Worm (Caenorhabditis elegans) whole organism, mixed stage, embryonic: ENCODE results near the gene ttr-45.

Experiments used
- blmp-1 ChIP-seq: fragments of 150-350 bp; optimal IDR thresholded peaks from 2 replicates; lab custom pipeline; 2014; ENCODE audit warnings: missing biosample characterization, missing genetic modification characterization
- lin-13 ChIP-seq: fragments of 150-350 bp; optimal IDR thresholded peaks from 2 replicates; lab custom pipeline; 2014; ENCODE audit warnings: missing biosample characterization, missing genetic modification characterization
- lsy-2 ChIP-seq: fragments of 150-350 bp; optimal IDR thresholded peaks from 2 replicates; lab custom pipeline; 2014; ENCODE audit warnings: missing biosample characterization, missing genetic modification characterization
- nhr-28 ChIP-seq: fragments of 150-350 bp; optimal IDR thresholded peaks from 2 replicates; lab custom pipeline; 2014; ENCODE audit warnings: missing biosample characterization, missing genetic modification characterization
- unc-39 ChIP-seq: fragments of 150-350 bp; optimal IDR thresholded peaks from 2 replicates; lab custom pipeline; 2014; ENCODE audit warnings: missing biosample characterization, missing genetic modification characterization
- unc-62 ChIP-seq: fragments of 150-350 bp; optimal IDR thresholded peaks from 2 replicates; lab custom pipeline; 2014; ENCODE audit warnings: missing biosample characterization, missing genetic modification reagents, missing genetic modification characterization

- TF ChIP-seq unc-39 (no peak), blmp-1 (tag; lab: Kevin White, UChicago) (no peak), nhr-28 (tag; lab: Kevin White, UChicago) (no peak), lsy-2 (tag; lab: Kevin White, UChicago) (no peak), unc-62 (no peak), lin-13 (tag; lab: Kevin White, UChicago) (no peak)
Measured at ce11 chrIV:13303442-13303841, 49.4 kb downstream of the ttr-45 start, which contains the start of gene Y67H2A.7.
